Worm (Caenorhabditis elegans) whole organism, early embryonic: ENCODE measurements around the gene F56A11.5.

ENCODE experiments used
- B0310.2 ChIP-seq: sonication (generic microtip); optimal IDR thresholded peaks from 2 replicates; lab custom pipeline; 2016; ENCODE audit warnings: mild to moderate bottlenecking, missing genetic modification characterization, missing compliant biosample characterization
- ceh-13 ChIP-seq: fragments of 200-800 bp; sonication (Bioruptor generic); optimal IDR thresholded peaks from 2 replicates; lab custom pipeline; 2018; ENCODE audit warnings: mild to moderate bottlenecking, missing genetic modification characterization, missing compliant biosample characterization
- ceh-36 ChIP-seq: sonication (generic microtip); optimal IDR thresholded peaks from 2 replicates; lab custom pipeline; 2016; ENCODE audit warnings: missing genetic modification characterization, inconsistent platforms, missing compliant biosample characterization
- hmg-4 ChIP-seq: fragments of 200-800 bp; sonication (Bioruptor generic); optimal IDR thresholded peaks from 2 replicates; lab custom pipeline; 2018; ENCODE audit warnings: mild to moderate bottlenecking, missing genetic modification characterization, missing compliant biosample characterization
- sea-1 ChIP-seq: fragments of 200-800 bp; sonication (Bioruptor generic); conservative IDR thresholded peaks from 2 replicates; pipeline ENCODE4 v1.3.6; 2022; ENCODE audit warnings: missing genetic modification characterization, missing compliant biosample characterization
- tra-4 ChIP-seq: sonication (generic microtip); optimal IDR thresholded peaks from 2 replicates; lab custom pipeline; 2017; ENCODE audit warnings: missing genetic modification characterization, missing compliant biosample characterization

- TF ChIP-seq hmg-4 (GFP tag; lab: Kevin White, UChicago) (no peak), tra-4 (no peak), ceh-36 (tag; lab: Kevin White, UChicago) (no peak), sea-1 (no peak), B0310.2 (no peak), ceh-13 (GFP tag; lab: Kevin White, UChicago) (no peak)
Measured at ce11 chrIV:570799-571300, at the start of gene F56A11.5.
